Worm (Caenorhabditis elegans) whole organism, L1 larva: Measurements from ENCODE around the gene fkb-3.
A peak's percentile ranks its signal among the peaks of the same experiment; 100 is the strongest.

Source experiments
- C04F5.9 ChIP-seq: sonication (generic microtip); optimal IDR thresholded peaks from 2 replicates; lab custom pipeline; 2016; ENCODE audit warnings: missing genetic modification characterization, missing compliant biosample characterization
- F16B12.6 ChIP-seq: fragments of 150-350 bp; optimal IDR thresholded peaks from 2 replicates; lab custom pipeline; 2014; ENCODE audit warnings: missing biosample characterization, missing genetic modification characterization
- Y116A8C.19 ChIP-seq: sonication (generic microtip); optimal IDR thresholded peaks from 2 replicates; lab custom pipeline; 2016; ENCODE audit warnings: missing compliant biosample characterization, missing genetic modification characterization, borderline replicate concordance
- aha-1 ChIP-seq: fragments of 150-350 bp; optimal IDR thresholded peaks from 2 replicates; lab custom pipeline; 2014; ENCODE audit warnings: missing biosample characterization, missing genetic modification characterization
- blmp-1 ChIP-seq: fragments of 150-350 bp; optimal IDR thresholded peaks from 2 replicates; lab custom pipeline; 2014; ENCODE audit warnings: missing biosample characterization, missing genetic modification characterization
- ceh-82 ChIP-seq, 3 experiments: fragments of 150-350 bp in 1 of 3; sonication (generic microtip) in 2 of 3; optimal IDR thresholded peaks; 2 replicates each; lab custom pipeline; 2014 to 2017; ENCODE audit warnings: missing biosample characterization in 3 of 3, missing genetic modification characterization in 3 of 3
- ceh-88 ChIP-seq: fragments of 200-800 bp; sonication (Bioruptor generic); IDR thresholded peaks from 2 replicates; pipeline ENCODE4 v1.3.6; 2022; ENCODE audit warnings: missing genetic modification characterization, missing compliant biosample characterization
- ces-1 ChIP-seq: fragments of 150-350 bp; optimal IDR thresholded peaks from 2 replicates; lab custom pipeline; 2014; ENCODE audit warnings: missing biosample characterization, missing genetic modification reagents, missing genetic modification characterization
- efl-1 ChIP-seq, 4 experiments: fragments of 150-350 bp; optimal IDR thresholded peaks in 3 of 4; peaks in 1 of 4; 1 replicate in 1 of 4; 2 replicates in 3 of 4; lab custom pipeline; 2014; ENCODE audit warnings: missing biosample characterization in 2 of 4, missing genetic modification characterization in 2 of 4, missing genetic modification reagents in 2 of 4
- elt-3 ChIP-seq, 6 experiments: fragments of 150-350 bp in 1 of 6; sonication (generic microtip); optimal IDR thresholded peaks; 2 replicates each; lab custom pipeline; 2017 to 2018; ENCODE audit warnings: missing biosample characterization in 6 of 6, missing genetic modification characterization in 6 of 6, inconsistent platforms in 1 of 6
- fkh-8 ChIP-seq: sonication (generic microtip); optimal IDR thresholded peaks from 2 replicates; lab custom pipeline; 2016; ENCODE audit warnings: mild to moderate bottlenecking, missing genetic modification characterization, missing compliant biosample characterization
- hlh-17 ChIP-seq: fragments of 200-800 bp; sonication (Bioruptor generic); optimal IDR thresholded peaks from 2 replicates; lab custom pipeline; 2018; ENCODE audit warnings: missing genetic modification characterization, mild to moderate bottlenecking, missing compliant biosample characterization, moderate library complexity, borderline replicate concordance
- hpl-2 ChIP-seq: fragments of 150-350 bp; optimal IDR thresholded peaks from 2 replicates; lab custom pipeline; 2014; ENCODE audit warnings: missing biosample characterization, missing genetic modification reagents, missing genetic modification characterization
- irx-1 ChIP-seq: sonication (generic microtip); optimal IDR thresholded peaks from 2 replicates; lab custom pipeline; 2016; ENCODE audit warnings: missing genetic modification characterization, missing compliant biosample characterization
- lin-13 ChIP-seq: fragments of 150-350 bp; optimal IDR thresholded peaks from 2 replicates; lab custom pipeline; 2014; ENCODE audit warnings: missing biosample characterization, missing genetic modification reagents, missing genetic modification characterization
- lsy-2 ChIP-seq, 2 experiments: fragments of 150-350 bp; optimal IDR thresholded peaks; 2 replicates each; lab custom pipeline; 2014; ENCODE audit warnings: missing biosample characterization in 2 of 2, missing genetic modification characterization in 2 of 2
- mab-9 ChIP-seq: fragments of 200-800 bp; sonication (Bioruptor generic); IDR thresholded peaks from 2 replicates; pipeline ENCODE4 v1.3.6; 2022; ENCODE audit warnings: missing genetic modification reagents, missing genetic modification characterization, missing compliant biosample characterization
- mef-2 ChIP-seq: fragments of 150-350 bp; optimal IDR thresholded peaks from 2 replicates; lab custom pipeline; 2014; ENCODE audit warnings: missing biosample characterization, missing genetic modification characterization
- mep-1 ChIP-seq: fragments of 150-350 bp; optimal IDR thresholded peaks from 2 replicates; lab custom pipeline; 2014; ENCODE audit warnings: missing biosample characterization, missing genetic modification characterization
- nhr-11 ChIP-seq: fragments of 150-350 bp; optimal IDR thresholded peaks from 2 replicates; lab custom pipeline; 2014; ENCODE audit warnings: missing biosample characterization, missing genetic modification characterization
- nhr-12 ChIP-seq: sonication (generic microtip); optimal IDR thresholded peaks from 2 replicates; lab custom pipeline; 2017; ENCODE audit warnings: missing biosample characterization, missing genetic modification characterization
- nhr-19 ChIP-seq: fragments of 200-800 bp; sonication (Bioruptor generic); conservative IDR thresholded peaks from 2 replicates; pipeline ENCODE4 v1.3.6; 2022; ENCODE audit warnings: missing genetic modification characterization, missing compliant biosample characterization
- nhr-237 ChIP-seq: fragments of 150-350 bp; optimal IDR thresholded peaks from 2 replicates; lab custom pipeline; 2014; ENCODE audit warnings: missing biosample characterization, missing genetic modification characterization
- nhr-47 ChIP-seq: sonication (generic microtip); optimal IDR thresholded peaks from 2 replicates; lab custom pipeline; 2016; ENCODE audit warnings: mild to moderate bottlenecking, missing genetic modification characterization, moderate library complexity, missing compliant biosample characterization
- nhr-76 ChIP-seq: sonication (generic microtip); optimal IDR thresholded peaks from 2 replicates; lab custom pipeline; 2017; ENCODE audit warnings: missing biosample characterization, missing genetic modification characterization
- nhr-77 ChIP-seq: fragments of 150-350 bp; optimal IDR thresholded peaks from 2 replicates; lab custom pipeline; 2014; ENCODE audit warnings: missing biosample characterization, missing genetic modification characterization
- nhr-85 ChIP-seq: sonication (generic microtip); peaks from one replicate; lab custom pipeline; 2016; ENCODE audit warnings: missing genetic modification characterization, inconsistent platforms, missing compliant biosample characterization
- nhr-90 ChIP-seq: sonication (generic microtip); optimal IDR thresholded peaks from 2 replicates; lab custom pipeline; 2016; ENCODE audit warnings: mild to moderate bottlenecking, missing genetic modification characterization, missing compliant biosample characterization; ENCODE audit not compliant: poor library complexity
- pqm-1 ChIP-seq: sonication (generic microtip); optimal IDR thresholded peaks from 3 replicates; lab custom pipeline; 2017; ENCODE audit warnings: missing biosample characterization, missing genetic modification characterization
- rnt-1 ChIP-seq: sonication (generic microtip); optimal IDR thresholded peaks from 2 replicates; lab custom pipeline; 2016; ENCODE audit warnings: mild to moderate bottlenecking, missing genetic modification characterization, moderate library complexity, missing compliant biosample characterization
- snu-23 ChIP-seq: sonication (generic microtip); optimal IDR thresholded peaks from 2 replicates; lab custom pipeline; 2016; ENCODE audit warnings: missing genetic modification characterization, missing compliant biosample characterization
- sup-37 ChIP-seq: fragments of 200-800 bp; sonication (Bioruptor generic); optimal IDR thresholded peaks from 2 replicates; lab custom pipeline; 2018; ENCODE audit warnings: mild to moderate bottlenecking, missing genetic modification characterization, missing compliant biosample characterization
- swsn-7 ChIP-seq: sonication (generic microtip); optimal IDR thresholded peaks from 2 replicates; lab custom pipeline; 2016; ENCODE audit warnings: missing genetic modification characterization, missing compliant biosample characterization
- unc-62 ChIP-seq: fragments of 150-350 bp; optimal IDR thresholded peaks from 2 replicates; lab custom pipeline; 2014; ENCODE audit warnings: missing biosample characterization, missing genetic modification reagents, missing genetic modification characterization
- zag-1 ChIP-seq: fragments of 150-350 bp; optimal IDR thresholded peaks from 2 replicates; lab custom pipeline; 2014; ENCODE audit warnings: missing biosample characterization, missing genetic modification characterization

Gene fkb-3

DNA sequence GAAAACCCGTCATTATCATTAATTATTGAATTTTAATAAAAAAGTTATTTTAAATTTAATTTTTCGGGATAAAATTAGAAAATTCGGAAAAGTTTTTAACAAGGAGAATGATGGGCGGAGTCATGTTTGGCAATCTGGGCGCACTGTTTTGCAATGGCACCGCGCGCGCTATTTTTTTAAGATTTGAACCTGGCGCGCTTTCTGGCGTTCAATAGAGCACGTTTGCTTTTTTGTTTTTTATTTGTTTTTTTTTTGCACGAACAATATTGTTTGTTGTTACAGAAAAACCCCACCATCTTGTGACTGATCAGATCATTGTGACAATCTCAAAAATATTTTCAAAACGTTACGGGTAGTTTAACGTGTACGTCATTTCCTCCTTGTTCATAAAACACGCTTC is 12.1 kb downstream of the fkb-3 start, which contains the start of gene hyls-1 (continued):
- peak; percentile 89 for TF ChIP-seq nhr-90 (tag; lab: Kevin White, UChicago)

DNA sequence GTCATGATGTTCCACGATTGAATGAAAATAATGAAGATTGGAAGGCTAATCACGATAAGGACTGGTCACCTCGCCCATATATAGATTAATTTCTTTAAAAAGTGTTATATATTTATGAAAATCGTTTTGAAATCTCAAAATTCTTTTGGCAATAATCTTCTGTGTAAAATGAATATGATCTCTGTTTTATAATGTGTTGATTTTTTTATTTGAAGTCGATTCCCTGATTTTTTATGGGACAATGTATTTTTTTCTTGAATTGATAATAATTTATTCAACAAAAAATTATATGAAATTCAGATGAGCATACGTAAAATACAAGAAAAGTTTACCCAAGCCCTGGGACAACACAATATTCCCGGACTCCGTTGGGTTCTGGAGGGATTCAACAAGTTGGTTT is 14.4 kb downstream of the fkb-3 start, which contains the start of gene C05C8.1:
TSS of gene C05C8.1 (plus strand) at position 301 of the 400 bp plus-strand sequence.
- TF ChIP-seq rnt-1 (tag; lab: Kevin White, UChicago) (no peak), aha-1 (no peak), ceh-82 (tag; optimal IDR thresholded peaks at IDR 0.05; lab: Kevin White, UChicago) (no peak), nhr-11 (tag; lab: Kevin White, UChicago) (no peak), zag-1 (tag; lab: Kevin White, UChicago) (no peak), snu-23 (GFP tag; lab: Kevin White, UChicago) (no peak), swsn-7 (tag; lab: Kevin White, UChicago) (no peak), mep-1 (tag; lab: Kevin White, UChicago) (no peak), lin-13 (no peak), nhr-77 (no peak), nhr-47 (tag; lab: Kevin White, UChicago) (no peak), ces-1 (GFP tag; lab: Kevin White, UChicago) (no peak), hlh-17 (no peak), C04F5.9 (tag; lab: Kevin White, UChicago) (no peak), blmp-1 (no peak), F16B12.6 (tag; lab: Kevin White, UChicago) (no peak), unc-62 (no peak), mef-2 (tag; lab: Kevin White, UChicago) (no peak), lsy-2 (tag; optimal IDR thresholded peaks at IDR 0.05; lab: Kevin White, UChicago) (no peak), hpl-2 (GFP tag; lab: Kevin White, UChicago) (no peak)
- TF ChIP-seq, all 84 proteins: peak for 0

DNA sequence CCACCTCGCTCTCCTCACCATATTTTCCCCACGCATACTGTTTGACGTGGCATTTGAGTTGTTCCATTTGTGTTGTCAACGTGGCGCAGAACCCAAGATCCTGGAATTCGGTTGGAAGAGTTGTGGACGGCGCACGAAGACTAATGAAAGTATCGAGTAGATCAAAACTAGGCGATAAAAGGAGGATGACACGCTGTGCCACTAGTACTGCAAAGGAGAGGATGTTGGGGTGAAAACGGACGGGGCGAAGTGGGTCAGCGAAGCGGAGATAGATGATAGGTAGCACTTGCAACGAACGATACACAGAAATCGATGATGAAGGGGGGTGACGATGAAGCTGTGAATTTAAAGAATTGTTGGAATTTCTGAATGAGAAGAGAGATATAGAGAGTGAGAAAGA is 21.9 kb downstream of the fkb-3 start, which contains the start of gene C05C8.7:
TSS of gene C05C8.7 (minus strand) at position 100 of the 400 bp plus-strand sequence.
- peak; percentile 92 for TF ChIP-seq blmp-1
- no peak for TF ChIP-seq nhr-47 (tag; lab: Kevin White, UChicago)
- TF ChIP-seq Y116A8C.19 (tag; lab: Kevin White, UChicago), result no peak
- TF ChIP-seq nhr-237, result no peak
- TF ChIP-seq pqm-1, result no peak
- no peak for TF ChIP-seq nhr-12

- TF ChIP-seq nhr-11 (tag; lab: Kevin White, UChicago), result no peak
- TF ChIP-seq sup-37 (GFP tag; lab: Kevin White, UChicago), result no peak
- no peak for TF ChIP-seq fkh-8 (tag; lab: Kevin White, UChicago)
- TF ChIP-seq mab-9, result no peak
- TF ChIP-seq irx-1 (tag; lab: Kevin White, UChicago), result no peak
- TF ChIP-seq snu-23 (GFP tag; lab: Kevin White, UChicago), result no peak
- no peak for TF ChIP-seq efl-1 (optimal IDR thresholded peaks at IDR 0.05; lab: Kevin White, UChicago)
- no peak for TF ChIP-seq efl-1 (GFP tag; optimal IDR thresholded peaks at IDR 0.05 in 1 of 2; lab: Kevin White, UChicago)
- TF ChIP-seq swsn-7 (tag; lab: Kevin White, UChicago), result no peak
- TF ChIP-seq nhr-19 (GFP tag; lab: Robert Waterston, UW), result no peak
- no peak for TF ChIP-seq nhr-76 (tag; lab: Kevin White, UChicago)
- peak in 1 of 6 experiments; percentile 48 for TF ChIP-seq elt-3 (tag; optimal IDR thresholded peaks at IDR 0.05; lab: Kevin White, UChicago)
- peak; percentile 58 for TF ChIP-seq nhr-85 (tag; lab: Kevin White, UChicago)
- TF ChIP-seq ces-1 (GFP tag; lab: Kevin White, UChicago), result no peak
- no peak for TF ChIP-seq ceh-88 (GFP tag; lab: Robert Waterston, UW)
- TF ChIP-seq mef-2 (tag; lab: Kevin White, UChicago), result no peak
Observed at ce11 chrV:7248227-7248953, 23.4 kb downstream of the fkb-3 start.
